Worm (Caenorhabditis elegans): ENCODE data around the gene cest-9.1.

DNA sequence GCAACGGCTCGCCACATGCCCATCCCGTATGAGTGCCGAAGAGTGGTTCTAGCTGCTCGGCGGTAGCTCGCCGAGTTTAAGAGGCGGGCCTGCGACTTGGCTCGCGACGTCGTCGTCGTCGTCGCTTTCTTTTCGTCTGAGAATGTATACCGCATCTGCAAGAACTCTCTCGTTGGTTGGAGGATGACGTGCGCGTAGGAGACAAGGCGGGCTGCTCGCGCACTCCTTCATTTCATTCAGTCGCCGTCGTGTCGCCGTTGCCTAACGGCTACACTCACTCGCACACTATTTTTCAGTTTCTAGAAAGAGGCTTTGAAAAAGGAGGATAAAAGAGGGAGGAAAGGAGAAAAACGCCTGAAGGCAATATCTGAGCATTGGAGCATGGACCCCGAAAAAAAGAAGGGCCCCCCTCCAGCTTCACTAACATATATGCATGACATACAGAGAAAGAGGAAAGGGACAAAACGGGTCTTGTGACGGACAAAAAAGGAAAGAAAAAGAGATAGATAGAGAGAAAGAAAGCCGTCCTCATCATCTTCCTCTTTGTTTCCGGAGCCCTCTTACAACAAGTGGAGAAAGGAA is 20.4 kb upstream of the cest-9.1 start:
- TF ChIP-seq flt-1 (GFP tag; IDR thresholded peaks at IDR 0.05) = no peak
- no peak for TF ChIP-seq ztf-23 (GFP tag; IDR thresholded peaks at IDR 0.05)
- no peak for TF ChIP-seq klf-2 (GFP tag; conservative IDR thresholded peaks at IDR 0.05)
- TF ChIP-seq cog-1 (tag; optimal IDR thresholded peaks at IDR 0.05) = peak; percentile 18
